Fruit fly (Drosophila melanogaster): ENCODE measurements around the gene CG8461.

CG8461 gene

dm6 chr3R:14464423-14464822, 49.0 kb downstream of the CG8461 start (continued):
- TF ChIP-seq CG1832 (GFP tag; optimal IDR thresholded peaks at IDR 0.05) (no peak), chm (GFP tag; IDR thresholded peaks at IDR 0.05) (no peak), tna (GFP tag; IDR thresholded peaks at IDR 0.05; ENCODE audit: partially characterized antibody) (no peak), GATAe (GFP tag; conservative IDR thresholded peaks at IDR 0.05) (peak; percentile 68; the same call in 1 of the 2 replicates), CG4854 (GFP tag; optimal IDR thresholded peaks at IDR 0.05) (no peak), Ptx1 (GFP tag; IDR thresholded peaks at IDR 0.05) (no peak), BEAF-32 (GFP tag; optimal IDR thresholded peaks at IDR 0.05) (no peak)

dm6 chr3R:14462876-14463397, 50.5 kb downstream of the CG8461 start:
- TF ChIP-seq exex (tag; optimal IDR thresholded peaks at IDR 0.05): peak; percentile 65
- TF ChIP-seq Pdp1 (GFP tag; optimal IDR thresholded peaks at IDR 0.05): peak in 1 of 2 experiments; percentile 7
- peak in 1 of 2 experiments; percentile 5 for TF ChIP-seq eve (GFP tag; optimal IDR thresholded peaks at IDR 0.05)
- TF ChIP-seq fd96Cb (tag; optimal IDR thresholded peaks at IDR 0.05): no peak
- TF ChIP-seq CG7556 (GFP tag; optimal IDR thresholded peaks at IDR 0.05): no peak
- no peak for TF ChIP-seq Neu2 (GFP tag; optimal IDR thresholded peaks at IDR 0.05; ENCODE audit: borderline replicate concordance)
- peak; percentile 33 for TF ChIP-seq Blimp-1 (GFP tag; optimal IDR thresholded peaks at IDR 0.05)
